Worm (Caenorhabditis elegans) whole organism, L4/young adult: ENCODE results near the gene ZK418.10.

Experiments
- W03F9.2 ChIP-seq: fragments of 150-350 bp; optimal IDR thresholded peaks from 2 replicates; lab custom pipeline; 2014; ENCODE audit warnings: missing biosample characterization, missing genetic modification characterization
- dao-5 ChIP-seq: sonication (generic microtip); optimal IDR thresholded peaks from 2 replicates; lab custom pipeline; 2016; ENCODE audit warnings: missing genotype, missing genetic modification characterization, moderate library complexity, missing compliant biosample characterization
- him-1 ChIP-seq: sonication (generic microtip); optimal IDR thresholded peaks from 2 replicates; lab custom pipeline; 2016; ENCODE audit warnings: missing genotype, missing genetic modification reagents, missing genetic modification characterization, missing compliant biosample characterization

- TF ChIP-seq W03F9.2 (tag; lab: Kevin White, UChicago) (no peak), dao-5 (tag; lab: Kevin White, UChicago) (no peak), him-1 (tag; lab: Kevin White, UChicago) (no peak)
Observed at ce11 chrIII:7114952-7115488, 24.5 kb upstream of the ZK418.10 start, which contains the start of gene nhr-10.
